Worm (Caenorhabditis elegans) whole organism, L1 larva: ENCODE data around the gene F07C3.2.
A peak's percentile ranks its signal among the peaks of the same experiment; 100 is the strongest.

ENCODE experiments used
- C04F5.9 ChIP-seq: sonication (generic microtip); optimal IDR thresholded peaks from 2 replicates; lab custom pipeline; 2016; ENCODE audit warnings: missing genetic modification characterization, missing compliant biosample characterization
- C34B4.2 ChIP-seq: sonication (generic microtip); optimal IDR thresholded peaks from 2 replicates; lab custom pipeline; 2017; ENCODE audit warnings: mild to moderate bottlenecking, missing genetic modification characterization, missing compliant biosample characterization
- F16B12.6 ChIP-seq: fragments of 150-350 bp; optimal IDR thresholded peaks from 2 replicates; lab custom pipeline; 2014; ENCODE audit warnings: missing biosample characterization, missing genetic modification characterization
- aha-1 ChIP-seq: fragments of 150-350 bp; optimal IDR thresholded peaks from 2 replicates; lab custom pipeline; 2014; ENCODE audit warnings: missing biosample characterization, missing genetic modification characterization
- ama-1 ChIP-seq: fragments of 150-350 bp; optimal IDR thresholded peaks from 2 replicates; lab custom pipeline; 2014
- blmp-1 ChIP-seq: fragments of 150-350 bp; optimal IDR thresholded peaks from 2 replicates; lab custom pipeline; 2014; ENCODE audit warnings: missing biosample characterization, missing genetic modification characterization
- ceh-63 ChIP-seq: fragments of 200-800 bp; sonication (Bioruptor generic); optimal IDR thresholded peaks from 2 replicates; lab custom pipeline; 2018; ENCODE audit warnings: mild to moderate bottlenecking, missing genetic modification characterization, missing compliant biosample characterization
- ceh-8 ChIP-seq: fragments of 200-800 bp; sonication (Bioruptor generic); optimal IDR thresholded peaks from 2 replicates; lab custom pipeline; 2018; ENCODE audit warnings: mild to moderate bottlenecking, missing genetic modification characterization, moderate library complexity, missing compliant biosample characterization
- ceh-82 ChIP-seq, 3 experiments: fragments of 150-350 bp in 1 of 3; sonication (generic microtip) in 2 of 3; optimal IDR thresholded peaks; 2 replicates each; lab custom pipeline; 2014 to 2017; ENCODE audit warnings: missing biosample characterization in 3 of 3, missing genetic modification characterization in 3 of 3
- ceh-90 ChIP-seq: sonication (generic microtip); optimal IDR thresholded peaks from 2 replicates; lab custom pipeline; 2016; ENCODE audit warnings: missing genetic modification characterization, missing compliant biosample characterization
- dpl-1 ChIP-seq, 3 experiments: fragments of 150-350 bp in 2 of 3; sonication (generic microtip) in 1 of 3; optimal IDR thresholded peaks; 2 replicates each; lab custom pipeline; 2014 to 2017; ENCODE audit warnings: missing biosample characterization in 3 of 3, missing genetic modification characterization in 3 of 3, missing genetic modification reagents in 3 of 3
- dsc-1 ChIP-seq: sonication (generic microtip); optimal IDR thresholded peaks from 2 replicates; lab custom pipeline; 2016; ENCODE audit warnings: mild to moderate bottlenecking, missing genetic modification characterization, missing compliant biosample characterization
- efl-1 ChIP-seq, 4 experiments: fragments of 150-350 bp; optimal IDR thresholded peaks in 3 of 4; peaks in 1 of 4; 1 replicate in 1 of 4; 2 replicates in 3 of 4; lab custom pipeline; 2014; ENCODE audit warnings: missing biosample characterization in 2 of 4, missing genetic modification characterization in 2 of 4, missing genetic modification reagents in 2 of 4
- efl-3 ChIP-seq: fragments of 200-800 bp; sonication (Bioruptor generic); optimal IDR thresholded peaks from 2 replicates; lab custom pipeline; 2018; ENCODE audit warnings: mild to moderate bottlenecking, missing genetic modification characterization, missing compliant biosample characterization
- egl-13 ChIP-seq: sonication (generic microtip); optimal IDR thresholded peaks from 2 replicates; lab custom pipeline; 2016; ENCODE audit warnings: missing genotype, missing genetic modification reagents, missing genetic modification characterization, missing compliant biosample characterization
- fkh-10 ChIP-seq: sonication (generic microtip); optimal IDR thresholded peaks from 2 replicates; lab custom pipeline; 2017; ENCODE audit warnings: missing biosample characterization, missing genetic modification reagents, missing genetic modification characterization
- fkh-4 ChIP-seq: sonication (generic microtip); optimal IDR thresholded peaks from 2 replicates; lab custom pipeline; 2016; ENCODE audit warnings: missing compliant biosample characterization, missing genetic modification characterization, borderline replicate concordance
- fkh-8 ChIP-seq: sonication (generic microtip); optimal IDR thresholded peaks from 2 replicates; lab custom pipeline; 2016; ENCODE audit warnings: mild to moderate bottlenecking, missing genetic modification characterization, missing compliant biosample characterization
- fos-1 ChIP-seq: fragments of 150-350 bp; optimal IDR thresholded peaks from 2 replicates; lab custom pipeline; 2014; ENCODE audit warnings: missing biosample characterization, missing genetic modification characterization
- grh-1 ChIP-seq: fragments of 200-800 bp; sonication (Bioruptor generic); IDR thresholded peaks from 2 replicates; pipeline ENCODE4 v1.3.6; 2022; ENCODE audit warnings: missing genetic modification reagents, missing genetic modification characterization, missing compliant biosample characterization
- irx-1 ChIP-seq: sonication (generic microtip); optimal IDR thresholded peaks from 2 replicates; lab custom pipeline; 2016; ENCODE audit warnings: missing genetic modification characterization, missing compliant biosample characterization
- lin-13 ChIP-seq: fragments of 150-350 bp; optimal IDR thresholded peaks from 2 replicates; lab custom pipeline; 2014; ENCODE audit warnings: missing biosample characterization, missing genetic modification reagents, missing genetic modification characterization
- lin-14 ChIP-seq: fragments of 200-800 bp; sonication (Bioruptor generic); optimal IDR thresholded peaks from 2 replicates; lab custom pipeline; 2018; ENCODE audit warnings: mild to moderate bottlenecking, missing genetic modification characterization, moderate library complexity, missing compliant biosample characterization
- lin-15B ChIP-seq: fragments of 150-350 bp; sonication (generic microtip); optimal IDR thresholded peaks from 3 replicates; lab custom pipeline; 2014; ENCODE audit warnings: missing biosample characterization, missing genetic modification characterization
- lin-35 ChIP-seq, 2 experiments: fragments of 150-350 bp; optimal IDR thresholded peaks; 2 replicates each; lab custom pipeline; 2014; ENCODE audit warnings: missing biosample characterization in 2 of 2, missing genetic modification characterization in 2 of 2, missing genetic modification reagents in 2 of 2
- mef-2 ChIP-seq: fragments of 150-350 bp; optimal IDR thresholded peaks from 2 replicates; lab custom pipeline; 2014; ENCODE audit warnings: missing biosample characterization, missing genetic modification characterization
- nhr-11 ChIP-seq: fragments of 150-350 bp; optimal IDR thresholded peaks from 2 replicates; lab custom pipeline; 2014; ENCODE audit warnings: missing biosample characterization, missing genetic modification characterization
- nhr-12 ChIP-seq: sonication (generic microtip); optimal IDR thresholded peaks from 2 replicates; lab custom pipeline; 2017; ENCODE audit warnings: missing biosample characterization, missing genetic modification characterization
- nhr-19 ChIP-seq: fragments of 200-800 bp; sonication (Bioruptor generic); conservative IDR thresholded peaks from 2 replicates; pipeline ENCODE4 v1.3.6; 2022; ENCODE audit warnings: missing genetic modification characterization, missing compliant biosample characterization
- nhr-20 ChIP-seq: sonication (generic microtip); optimal IDR thresholded peaks from 2 replicates; lab custom pipeline; 2016; ENCODE audit warnings: mild to moderate bottlenecking, missing genetic modification characterization, missing compliant biosample characterization
- nhr-237 ChIP-seq: fragments of 150-350 bp; optimal IDR thresholded peaks from 2 replicates; lab custom pipeline; 2014; ENCODE audit warnings: missing biosample characterization, missing genetic modification characterization
- nhr-47 ChIP-seq: sonication (generic microtip); optimal IDR thresholded peaks from 2 replicates; lab custom pipeline; 2016; ENCODE audit warnings: mild to moderate bottlenecking, missing genetic modification characterization, moderate library complexity, missing compliant biosample characterization
- nhr-76 ChIP-seq: sonication (generic microtip); optimal IDR thresholded peaks from 2 replicates; lab custom pipeline; 2017; ENCODE audit warnings: missing biosample characterization, missing genetic modification characterization
- nhr-77 ChIP-seq: fragments of 150-350 bp; optimal IDR thresholded peaks from 2 replicates; lab custom pipeline; 2014; ENCODE audit warnings: missing biosample characterization, missing genetic modification characterization
- nhr-84 ChIP-seq: sonication (generic microtip); optimal IDR thresholded peaks from 2 replicates; lab custom pipeline; 2017; ENCODE audit warnings: missing biosample characterization, missing genetic modification characterization
- pax-3 ChIP-seq: fragments of 200-800 bp; sonication (Bioruptor generic); optimal IDR thresholded peaks from 2 replicates; lab custom pipeline; 2018; ENCODE audit warnings: mild to moderate bottlenecking, missing genetic modification characterization, moderate library complexity, missing compliant biosample characterization
- skn-1 ChIP-seq: fragments of 150-350 bp; optimal IDR thresholded peaks from 2 replicates; lab custom pipeline; 2014; ENCODE audit warnings: missing biosample characterization, missing genetic modification characterization
- snpc-4 ChIP-seq: fragments of 150-350 bp; optimal IDR thresholded peaks from 2 replicates; lab custom pipeline; 2014; ENCODE audit warnings: missing biosample characterization, missing genetic modification characterization
- sptf-1 ChIP-seq: fragments of 150-350 bp; optimal IDR thresholded peaks from 2 replicates; lab custom pipeline; 2014; ENCODE audit warnings: missing biosample characterization, missing genetic modification characterization
- tbx-2 ChIP-seq: sonication (generic microtip); optimal IDR thresholded peaks from 2 replicates; lab custom pipeline; 2016; ENCODE audit warnings: missing genetic modification characterization, missing compliant biosample characterization
- tlp-1 ChIP-seq: fragments of 150-350 bp; optimal IDR thresholded peaks from 2 replicates; lab custom pipeline; 2014; ENCODE audit warnings: missing biosample characterization, missing genetic modification characterization
- unc-30 ChIP-seq: sonication (generic microtip); optimal IDR thresholded peaks from 2 replicates; lab custom pipeline; 2017; ENCODE audit warnings: missing biosample characterization, missing genetic modification characterization
- unc-86 ChIP-seq: sonication (generic microtip); optimal IDR thresholded peaks from 2 replicates; lab custom pipeline; 2016; ENCODE audit warnings: missing genetic modification characterization, missing compliant biosample characterization
- zip-4 ChIP-seq: fragments of 200-800 bp; sonication (Bioruptor generic); optimal IDR thresholded peaks from 2 replicates; lab custom pipeline; 2018; ENCODE audit warnings: mild to moderate bottlenecking, missing genetic modification characterization, moderate library complexity, missing compliant biosample characterization

F07C3.2 gene

ce11 chrV:9225675-9226144, at the start of gene F07C3.2:
Gene F07C3.2, plus strand, starts transcription at chrV:9226094.
- TF ChIP-seq lin-14 (GFP tag; lab: Kevin White, UChicago) (peak; percentile 84), efl-1 (optimal IDR thresholded peaks at IDR 0.05; lab: Kevin White, UChicago) (no peak), efl-1 (GFP tag; optimal IDR thresholded peaks at IDR 0.05 in 1 of 2; lab: Kevin White, UChicago) (peak in 1 of 2 experiments; percentile 50), ceh-82 (tag; optimal IDR thresholded peaks at IDR 0.05; lab: Kevin White, UChicago) (peak in 1 of 3 experiments; percentile 22), ceh-8 (GFP tag; lab: Kevin White, UChicago) (no peak), fos-1 (tag; lab: Kevin White, UChicago) (no peak)

ce11 chrV:9181669-9182250, 44.1 kb upstream of the F07C3.2 start, which contains the start of gene ptr-1:
Gene ptr-1, minus strand, starts transcription at chrV:9181719.
- TF ChIP-seq blmp-1 (tag; lab: Kevin White, UChicago) (peak; percentile 95), nhr-76 (tag; lab: Kevin White, UChicago) (no peak)

ce11 chrV:9183718-9184441, 42.0 kb upstream of the F07C3.2 start:
- TF ChIP-seq lin-14 (GFP tag; lab: Kevin White, UChicago) (peak; percentile 26), nhr-47 (tag; lab: Kevin White, UChicago) (peak; percentile 1), pax-3 (tag; lab: Kevin White, UChicago) (peak; percentile 22), fkh-8 (tag; lab: Kevin White, UChicago) (peak; percentile 3), nhr-20 (no peak), lin-35 (GFP tag; optimal IDR thresholded peaks at IDR 0.05; lab: Kevin White, UChicago) (no peak), dsc-1 (tag; lab: Kevin White, UChicago) (peak; percentile 98)

ce11 chrV:9186028-9186427, 39.9 kb upstream of the F07C3.2 start:
- TF ChIP-seq egl-13 (tag; lab: Kevin White, UChicago) = peak; percentile 61
- TF ChIP-seq tlp-1 (tag; lab: Kevin White, UChicago) = no peak
- no peak for TF ChIP-seq grh-1
- peak; percentile 92 for TF ChIP-seq dsc-1 (tag; lab: Kevin White, UChicago)
- no peak for TF ChIP-seq C34B4.2
- no peak for TF ChIP-seq F16B12.6
- no peak for TF ChIP-seq ceh-90
- no peak for TF ChIP-seq tbx-2 (tag; lab: Kevin White, UChicago)
- TF ChIP-seq lin-13 = no peak
- TF ChIP-seq snpc-4 = no peak
- no peak for TF ChIP-seq ceh-8 (GFP tag; lab: Kevin White, UChicago)
- TF ChIP-seq nhr-77 (tag; lab: Kevin White, UChicago) = no peak
- no peak for TF ChIP-seq sptf-1 (tag; lab: Kevin White, UChicago)
- TF ChIP-seq ama-1 (lab: Kevin White, UChicago) = no peak
- no peak for TF ChIP-seq unc-86
- no peak for TF ChIP-seq nhr-84 (tag; lab: Kevin White, UChicago)
- TF ChIP-seq ceh-82 (tag; optimal IDR thresholded peaks at IDR 0.05; lab: Kevin White, UChicago) = no peak
- TF ChIP-seq mef-2 (tag; lab: Kevin White, UChicago) = no peak
- no peak for TF ChIP-seq nhr-12 (tag; lab: Kevin White, UChicago)
- no peak for TF ChIP-seq nhr-19
- TF ChIP-seq nhr-237 = no peak
- TF ChIP-seq blmp-1 (tag; lab: Kevin White, UChicago) = no peak
- no peak for TF ChIP-seq unc-30 (tag; lab: Kevin White, UChicago)
- TF ChIP-seq zip-4 (GFP tag; lab: Kevin White, UChicago) = no peak
- no peak for TF ChIP-seq lin-15B (tag; lab: Kevin White, UChicago)
- no peak for TF ChIP-seq ceh-63 (GFP tag; lab: Kevin White, UChicago)
- TF ChIP-seq aha-1 (tag; lab: Kevin White, UChicago) = no peak
- no peak for TF ChIP-seq irx-1
- TF ChIP-seq C04F5.9 = no peak
- TF ChIP-seq pax-3 (tag; lab: Kevin White, UChicago) = peak; percentile 59
- TF ChIP-seq nhr-47 (tag; lab: Kevin White, UChicago) = peak; percentile 42
- TF ChIP-seq nhr-11 (tag; lab: Kevin White, UChicago) = no peak
- TF ChIP-seq efl-3 (GFP tag; lab: Kevin White, UChicago) = no peak
- TF ChIP-seq dpl-1 (GFP tag; optimal IDR thresholded peaks at IDR 0.05; lab: Kevin White, UChicago) = no peak
- no peak for TF ChIP-seq skn-1 (tag; lab: Kevin White, UChicago)
- no peak for TF ChIP-seq fkh-4 (tag; lab: Kevin White, UChicago)
- TF ChIP-seq fkh-10 = peak; percentile 14
